Fruit fly (Drosophila melanogaster) S2 (cell line): ENCODE data around the gene CG42594.

Experiments used
- CG8478 ChIP-seq: fragments of >200 bp; optimal IDR thresholded peaks from 2 replicates; lab custom pipeline; 2018
- CTCF ChIP-seq, 2 experiments: fragments of >200 bp; optimal IDR thresholded peaks; 2 replicates each; lab custom pipeline; 2018

DNA sequence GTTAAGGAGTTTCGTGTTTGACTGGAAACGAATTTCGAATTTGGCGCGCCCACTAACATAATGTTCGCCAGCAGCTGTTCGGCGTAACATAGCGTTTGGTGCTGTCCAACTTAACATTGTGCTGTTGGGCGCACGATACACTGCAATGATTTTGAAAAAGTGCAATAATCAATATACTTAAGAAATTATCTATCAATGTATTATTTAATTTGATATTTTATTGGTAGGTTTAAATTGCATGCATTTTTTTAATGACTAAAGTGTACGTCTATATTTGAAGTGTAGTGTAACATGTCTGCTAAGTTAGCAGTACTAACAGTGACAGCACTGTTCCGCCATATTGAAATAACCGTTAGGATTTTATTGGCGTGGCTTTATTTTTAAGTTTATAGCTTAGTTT lies 65.9 kb downstream of the CG42594 start, which contains the start of gene CG6927:
- no peak for TF ChIP-seq CTCF (optimal IDR thresholded peaks at IDR 0.05; lab: Kevin White, UChicago)
- TF ChIP-seq CG8478 (lab: Kevin White, UChicago) = no peak
